Fruit fly (Drosophila melanogaster): ENCODE measurements around the gene Gr10a.

Gene Gr10a

DNA sequence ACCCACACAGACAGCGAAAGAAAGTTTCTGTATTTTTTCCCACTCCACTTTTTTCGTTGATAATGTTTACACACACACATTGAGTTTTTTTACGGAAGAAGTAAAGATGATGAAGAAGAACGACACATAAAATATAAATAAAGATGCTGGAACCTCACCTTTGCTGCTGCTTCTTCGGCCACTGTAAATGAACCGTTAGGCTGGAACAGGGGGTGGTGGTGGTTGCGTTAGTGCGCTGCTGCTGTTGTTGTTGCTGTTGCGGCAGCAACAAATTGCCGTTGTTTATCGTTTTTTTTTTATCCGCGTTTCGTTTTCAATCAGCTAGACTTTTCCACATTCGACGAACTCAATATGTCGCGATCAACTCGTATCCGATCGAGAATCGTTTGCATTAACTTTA lies 36.4 kb upstream of the Gr10a start (continued):
- TF ChIP-seq Mrtf (GFP tag; IDR thresholded peaks at IDR 0.05) = no peak

DNA sequence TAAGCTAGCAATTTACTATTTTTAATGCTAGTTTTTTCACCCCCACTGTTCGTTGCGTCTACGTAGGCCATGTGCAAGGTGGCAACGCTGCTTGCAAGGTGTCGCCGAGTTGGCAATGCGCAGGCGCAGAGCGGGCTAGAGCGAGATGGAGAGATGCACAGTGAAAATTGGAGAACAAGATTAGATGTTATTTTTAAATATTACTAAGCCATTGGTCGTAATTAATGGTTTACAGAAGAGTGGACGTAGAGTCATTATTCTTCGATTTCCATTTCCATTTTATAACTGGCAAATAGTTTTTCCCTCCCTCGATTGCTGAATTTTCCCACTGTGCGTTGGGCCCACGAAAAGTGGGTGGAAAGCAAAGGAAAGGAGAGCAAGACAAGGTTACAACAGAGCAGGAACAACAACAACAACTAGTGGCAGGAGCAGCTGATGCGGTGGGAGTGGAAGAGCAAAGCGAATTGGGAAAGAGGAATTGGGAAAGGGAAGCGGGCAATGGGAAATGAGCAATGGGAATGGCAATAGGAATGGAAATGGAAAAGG lies 35.7 kb upstream of the Gr10a start:
- TF ChIP-seq insv (GFP tag; optimal IDR thresholded peaks at IDR 0.05) = peak in 1 of 2 experiments; percentile 87
- TF ChIP-seq danr (GFP tag; IDR thresholded peaks at IDR 0.05) = peak; percentile 63; the same call in 1 of the 2 replicates
- no peak for TF ChIP-seq CkIIα-i1 (GFP tag; IDR thresholded peaks at IDR 0.05)
- no peak for TF ChIP-seq emc (GFP tag; optimal IDR thresholded peaks at IDR 0.05)
- peak; percentile 67 for TF ChIP-seq CG18262 (tag; optimal IDR thresholded peaks at IDR 0.05)
- no peak for TF ChIP-seq D (optimal IDR thresholded peaks at IDR 0.05)
- peak; percentile 61 for TF ChIP-seq D (GFP tag; optimal IDR thresholded peaks at IDR 0.05)
- TF ChIP-seq twi (tag; optimal IDR thresholded peaks at IDR 0.05) = no peak
- peak; percentile 37 for TF ChIP-seq zfh2 (GFP tag; optimal IDR thresholded peaks at IDR 0.05)
- TF ChIP-seq peb (GFP tag; IDR thresholded peaks at IDR 0.05) = peak; percentile 91
- TF ChIP-seq ind (GFP tag; optimal IDR thresholded peaks at IDR 0.05) = peak; percentile 71
- TF ChIP-seq cg (GFP tag; optimal IDR thresholded peaks at IDR 0.05) = no peak
- no peak for TF ChIP-seq CG4282 (GFP tag; optimal IDR thresholded peaks at IDR 0.05)
- peak; percentile 49 for TF ChIP-seq corto (GFP tag; optimal IDR thresholded peaks at IDR 0.05)
- TF ChIP-seq CG18599 (GFP tag; optimal IDR thresholded peaks at IDR 0.05) = peak; percentile 93
- TF ChIP-seq Usf (GFP tag; optimal IDR thresholded peaks at IDR 0.05) = no peak
- TF ChIP-seq CG17829 (tag; optimal IDR thresholded peaks at IDR 0.05) = peak; percentile 70
- no peak for TF ChIP-seq hbn (GFP tag; IDR thresholded peaks at IDR 0.05; ENCODE audit: partially characterized antibody)
- peak; percentile 66 for TF ChIP-seq kay (GFP tag; optimal IDR thresholded peaks at IDR 0.05)
- peak; percentile 60 for TF ChIP-seq Oli (tag; optimal IDR thresholded peaks at IDR 0.05)
- peak; percentile 81 for TF ChIP-seq slbo (GFP tag; IDR thresholded peaks at IDR 0.05)
- peak; percentile 34 for TF ChIP-seq CG31365 (tag; optimal IDR thresholded peaks at IDR 0.05)
- peak; percentile 84 for TF ChIP-seq CG14014 (GFP tag; IDR thresholded peaks at IDR 0.05)
- peak; percentile 50 for TF ChIP-seq Sox100B (GFP tag; optimal IDR thresholded peaks at IDR 0.05)
- peak; percentile 63 for TF ChIP-seq CG2202 (tag; optimal IDR thresholded peaks at IDR 0.05)
- TF ChIP-seq salm (tag; optimal IDR thresholded peaks at IDR 0.05) = peak; percentile 23
- TF ChIP-seq run (tag; optimal IDR thresholded peaks at IDR 0.05) = peak; percentile 30
- TF ChIP-seq CG9609 (GFP tag; optimal IDR thresholded peaks at IDR 0.05) = peak; percentile 55
- TF ChIP-seq cato (GFP tag; optimal IDR thresholded peaks at IDR 0.05; ENCODE audit: borderline replicate concordance) = no peak
- peak; percentile 58 for TF ChIP-seq CG18619 (GFP tag; optimal IDR thresholded peaks at IDR 0.05)
- no peak for TF ChIP-seq Lpt (GFP tag; optimal IDR thresholded peaks at IDR 0.05)
- TF ChIP-seq vvl (GFP tag; IDR thresholded peaks at IDR 0.05) = peak; percentile 95
- TF ChIP-seq CG32532 (GFP tag; IDR thresholded peaks at IDR 0.05) = peak; percentile 81
- no peak for TF ChIP-seq GATAe (GFP tag; conservative IDR thresholded peaks at IDR 0.05)
- no peak for TF ChIP-seq CG2129 (GFP tag; IDR thresholded peaks at IDR 0.05; ENCODE audit: partially characterized antibody)
- TF ChIP-seq CG12659 (GFP tag; optimal IDR thresholded peaks at IDR 0.05) = peak; percentile 64
- peak; percentile 89 for TF ChIP-seq zfh1 (GFP tag; IDR thresholded peaks at IDR 0.05)
- peak; percentile 79 for TF ChIP-seq chm (GFP tag; IDR thresholded peaks at IDR 0.05)
- no peak for TF ChIP-seq hth (optimal IDR thresholded peaks at IDR 0.05)
- TF ChIP-seq zen (tag; optimal IDR thresholded peaks at IDR 0.05) = peak; percentile 63
- peak; percentile 36; the same call in 1 of the 2 replicates for TF ChIP-seq gsb (GFP tag; IDR thresholded peaks at IDR 0.05)
- peak; percentile 55 for TF ChIP-seq CG7786 (GFP tag; optimal IDR thresholded peaks at IDR 0.05)
- TF ChIP-seq Bteb2 (GFP tag; optimal IDR thresholded peaks at IDR 0.05) = peak; percentile 49
- peak; percentile 63 for TF ChIP-seq MBD-R2 (GFP tag; IDR thresholded peaks at IDR 0.05)
- peak; percentile 85 for TF ChIP-seq bab2 (GFP tag; optimal IDR thresholded peaks at IDR 0.05)
- peak; percentile 50 for TF ChIP-seq CG8089 (GFP tag; optimal IDR thresholded peaks at IDR 0.05)
- peak; percentile 76 for TF ChIP-seq CG7556 (GFP tag; optimal IDR thresholded peaks at IDR 0.05)
- TF ChIP-seq CG7372 (GFP tag; IDR thresholded peaks at IDR 0.05) = peak; percentile 70
- peak; percentile 83 for TF ChIP-seq chn (GFP tag; optimal IDR thresholded peaks at IDR 0.05)
